Fruit fly (Drosophila melanogaster) whole organism, embryonic: ENCODE measurements around the gene Trim9.

Experiments
- Asciz ChIP-seq: fragments of 200-800 bp; sonication (Bioruptor generic); optimal IDR thresholded peaks from 2 replicates; lab custom pipeline; 2017; ENCODE audit warnings: missing biosample characterization, mild to moderate bottlenecking, missing genetic modification characterization, missing genetic modification reagents
- CG10209 ChIP-seq: fragments of 200-800 bp; sonication (Bioruptor generic); optimal IDR thresholded peaks from 3 replicates; lab custom pipeline; 2017; ENCODE audit warnings: missing biosample characterization, mild to moderate bottlenecking, missing genetic modification characterization, missing genetic modification reagents
- CG10366 ChIP-seq: fragments of 200-800 bp; sonication (Bioruptor generic); IDR thresholded peaks from 2 replicates; pipeline ENCODE4 v1.3.6; 2022; ENCODE audit warnings: missing biosample characterization, missing genetic modification characterization
- CG12942 ChIP-seq: fragments of 200-800 bp; sonication (Bioruptor generic); optimal IDR thresholded peaks from 3 replicates; lab custom pipeline; 2016; ENCODE audit warnings: missing biosample characterization, missing genetic modification characterization
- CG13424 ChIP-seq: fragments of 200-800 bp; sonication (Bioruptor generic); optimal IDR thresholded peaks from 2 replicates; lab custom pipeline; 2019; ENCODE audit warnings: missing biosample characterization, mild to moderate bottlenecking, missing genetic modification characterization, moderate library complexity
- CG14667 ChIP-seq: fragments of 200-800 bp; sonication (Bioruptor generic); IDR thresholded peaks from 2 replicates; pipeline ENCODE4 v1.3.6; 2022; ENCODE audit warnings: missing biosample characterization, missing genetic modification characterization
- CG14710 ChIP-seq: fragments of 200-800 bp; sonication (Bioruptor generic); optimal IDR thresholded peaks from 3 replicates; lab custom pipeline; 2019; ENCODE audit warnings: missing biosample characterization, mild to moderate bottlenecking, missing genetic modification characterization, moderate library complexity
- CG18619 ChIP-seq: fragments of 200-800 bp; sonication (Bioruptor generic); optimal IDR thresholded peaks from 3 replicates; lab custom pipeline; 2017; ENCODE audit warnings: missing biosample characterization, mild to moderate bottlenecking, missing genetic modification characterization
- CG30431 ChIP-seq: fragments of 200-800 bp; sonication (Bioruptor generic); optimal IDR thresholded peaks from 2 replicates; lab custom pipeline; 2017; ENCODE audit warnings: missing biosample characterization, missing genetic modification characterization
- CG5180 ChIP-seq: fragments of 200-800 bp; sonication (Bioruptor generic); optimal IDR thresholded peaks from 3 replicates; lab custom pipeline; 2017; ENCODE audit warnings: missing biosample characterization, missing genetic modification characterization, mild to moderate bottlenecking, moderate library complexity, missing genetic modification reagents
- CG6254 ChIP-seq: fragments of 200-800 bp; sonication (Bioruptor generic); optimal IDR thresholded peaks from 3 replicates; lab custom pipeline; 2017; ENCODE audit warnings: mild to moderate bottlenecking, missing biosample characterization, missing genetic modification reagents, missing genetic modification characterization
- CG6654 ChIP-seq: fragments of 200-800 bp; sonication (Bioruptor generic); optimal IDR thresholded peaks from 2 replicates; lab custom pipeline; 2017; ENCODE audit warnings: missing biosample characterization, mild to moderate bottlenecking, missing genetic modification characterization
- CG6813 ChIP-seq: fragments of 200-800 bp; sonication (Bioruptor generic); optimal IDR thresholded peaks from 2 replicates; lab custom pipeline; 2017; ENCODE audit warnings: missing biosample characterization, missing genetic modification characterization, mild to moderate bottlenecking, moderate library complexity, missing genetic modification reagents
- CG7372 ChIP-seq: fragments of 200-800 bp; sonication (Bioruptor generic); IDR thresholded peaks from 2 replicates; pipeline ENCODE4 v1.3.6; 2022; ENCODE audit warnings: missing biosample characterization, missing genetic modification characterization
- CG7839 ChIP-seq: fragments of 200-800 bp; sonication (Bioruptor generic); optimal IDR thresholded peaks from 3 replicates; lab custom pipeline; 2018; ENCODE audit warnings: missing biosample characterization, mild to moderate bottlenecking, missing genetic modification characterization, moderate library complexity
- CG8290 ChIP-seq, 3 experiments: fragments of 200-800 bp; sonication (Bioruptor generic); optimal IDR thresholded peaks; 2 replicates each; lab custom pipeline; 2016 to 2019; ENCODE audit warnings: missing biosample characterization in 3 of 3, missing genetic modification characterization in 3 of 3, mild to moderate bottlenecking in 2 of 3, moderate library complexity in 1 of 3
- Dek ChIP-seq: fragments of 200-800 bp; sonication (Bioruptor generic); optimal IDR thresholded peaks from 3 replicates; lab custom pipeline; 2019; ENCODE audit warnings: missing biosample characterization, mild to moderate bottlenecking, missing genetic modification characterization, moderate library complexity
- Dp ChIP-seq: fragments of 200-800 bp; sonication (Bioruptor generic); optimal IDR thresholded peaks from 2 replicates; lab custom pipeline; 2018; ENCODE audit warnings: missing biosample characterization, mild to moderate bottlenecking, missing genetic modification characterization, moderate library complexity
- Ets65A ChIP-seq: fragments of 200-800 bp; sonication (Bioruptor generic); peaks from one replicate; lab custom pipeline; 2016; ENCODE audit warnings: missing biosample characterization, missing genetic modification characterization
- Fer2 ChIP-seq: fragments of 200-800 bp; sonication (Bioruptor generic); optimal IDR thresholded peaks from 2 replicates; lab custom pipeline; 2018; ENCODE audit warnings: missing biosample characterization, mild to moderate bottlenecking, missing genetic modification characterization, moderate library complexity
- Hey ChIP-seq: fragments of 200-800 bp; sonication (Bioruptor generic); optimal IDR thresholded peaks from 3 replicates; lab custom pipeline; 2018; ENCODE audit warnings: missing biosample characterization, mild to moderate bottlenecking, missing genetic modification characterization
- Hmr ChIP-seq: fragments of 200-800 bp; sonication (Bioruptor generic); optimal IDR thresholded peaks from 3 replicates; lab custom pipeline; 2017; ENCODE audit warnings: mild to moderate bottlenecking, missing biosample characterization, missing genetic modification reagents, missing genetic modification characterization
- Hr51 ChIP-seq, 2 experiments: fragments of 200-800 bp; sonication (Bioruptor generic); optimal IDR thresholded peaks; 2 replicates in 1 of 2; 3 replicates in 1 of 2; lab custom pipeline; 2016 to 2018; ENCODE audit warnings: missing biosample characterization in 2 of 2, missing genetic modification characterization in 2 of 2, mild to moderate bottlenecking in 1 of 2, moderate library complexity in 1 of 2
- MESR4 ChIP-seq: fragments of 200-800 bp; sonication (Bioruptor generic); optimal IDR thresholded peaks from 2 replicates; lab custom pipeline; 2018; ENCODE audit warnings: missing biosample characterization, mild to moderate bottlenecking, missing genetic modification characterization, moderate library complexity
- Mad ChIP-seq: fragments of 200-800 bp; sonication (Bioruptor generic); optimal IDR thresholded peaks from 2 replicates; lab custom pipeline; 2016; ENCODE audit warnings: missing biosample characterization, missing genetic modification characterization
- Max ChIP-seq: fragments of 200-800 bp; sonication (Bioruptor generic); optimal IDR thresholded peaks from 2 replicates; lab custom pipeline; 2016; ENCODE audit warnings: missing biosample characterization, mild to moderate bottlenecking, missing genetic modification characterization
- NFAT ChIP-seq: fragments of 200-800 bp; sonication (Bioruptor generic); IDR thresholded peaks from 2 replicates; pipeline ENCODE4 v1.3.6; 2022; ENCODE audit warnings: missing biosample characterization, missing genetic modification characterization
- NfI ChIP-seq: fragments of 200-800 bp; sonication (Bioruptor generic); optimal IDR thresholded peaks from 3 replicates; lab custom pipeline; 2018; ENCODE audit warnings: missing biosample characterization, mild to moderate bottlenecking, missing genetic modification characterization, moderate library complexity
- Sin3A ChIP-seq: fragments of >200 bp; optimal IDR thresholded peaks from 2 replicates; lab custom pipeline; 2018
- al ChIP-seq: fragments of 200-800 bp; sonication (Bioruptor generic); IDR thresholded peaks from 2 replicates; pipeline ENCODE4 v1.3.6; 2022; ENCODE audit warnings: missing biosample characterization, missing genetic modification characterization
- ara ChIP-seq: fragments of 200-800 bp; sonication (Bioruptor generic); IDR thresholded peaks from 2 replicates; pipeline ENCODE4 v1.3.6; 2022; ENCODE audit warnings: missing biosample characterization, missing genetic modification characterization
- cad ChIP-seq: fragments of >200 bp; optimal IDR thresholded peaks from 2 replicates; lab custom pipeline; 2017; ENCODE audit warnings: missing biosample characterization, missing genetic modification characterization
- cas ChIP-seq: fragments of 200-800 bp; sonication (Bioruptor generic); IDR thresholded peaks from 2 replicates; pipeline ENCODE4 v1.3.6; 2022; ENCODE audit warnings: missing biosample characterization, missing genetic modification characterization
- chm ChIP-seq: fragments of 200-800 bp; sonication (Bioruptor generic); IDR thresholded peaks from 2 replicates; pipeline ENCODE4 v1.3.6; 2022; ENCODE audit warnings: missing biosample characterization, missing genetic modification characterization
- crol ChIP-seq: fragments of 200-800 bp; sonication (Bioruptor generic); IDR thresholded peaks from 2 replicates; pipeline ENCODE4 v1.3.6; 2022; ENCODE audit warnings: missing biosample characterization, missing genetic modification characterization
- crp ChIP-seq, 2 experiments: fragments of 200-800 bp; sonication (Bioruptor generic); optimal IDR thresholded peaks; 2 replicates in 1 of 2; 3 replicates in 1 of 2; lab custom pipeline; 2017; ENCODE audit warnings: missing biosample characterization in 2 of 2, missing genetic modification characterization in 2 of 2, mild to moderate bottlenecking in 1 of 2, moderate library complexity in 1 of 2
- ems ChIP-seq: fragments of 200-800 bp; sonication (Bioruptor generic); optimal IDR thresholded peaks from 3 replicates; lab custom pipeline; 2016; ENCODE audit warnings: missing biosample characterization, missing genetic modification characterization
- fd102C ChIP-seq: fragments of 200-800 bp; sonication (Bioruptor generic); optimal IDR thresholded peaks from 2 replicates; lab custom pipeline; 2018; ENCODE audit warnings: missing biosample characterization, mild to moderate bottlenecking, missing genetic modification characterization, moderate library complexity
- gsb-n ChIP-seq: fragments of 200-800 bp; sonication (Bioruptor generic); optimal IDR thresholded peaks from 3 replicates; lab custom pipeline; 2018; ENCODE audit warnings: missing biosample characterization, mild to moderate bottlenecking, missing genetic modification characterization
- ham ChIP-seq: fragments of 200-800 bp; sonication (Bioruptor generic); IDR thresholded peaks from 2 replicates; pipeline ENCODE4 v1.3.6; 2022; ENCODE audit warnings: missing biosample characterization, missing genetic modification characterization
- hth ChIP-seq: fragments of >200 bp; optimal IDR thresholded peaks from 2 replicates; lab custom pipeline; 2017; ENCODE audit warnings: inconsistent platforms
- ind ChIP-seq: fragments of 200-800 bp; sonication (Bioruptor generic); optimal IDR thresholded peaks from 3 replicates; lab custom pipeline; 2016; ENCODE audit warnings: missing biosample characterization, missing genetic modification characterization
- lab ChIP-seq: fragments of 200-800 bp; sonication (Bioruptor generic); optimal IDR thresholded peaks from 3 replicates; lab custom pipeline; 2017; ENCODE audit warnings: missing biosample characterization, missing genetic modification characterization, mild to moderate bottlenecking, moderate library complexity, missing genetic modification reagents
- luna ChIP-seq: fragments of 200-800 bp; sonication (Bioruptor generic); optimal IDR thresholded peaks from 2 replicates; lab custom pipeline; 2016; ENCODE audit warnings: missing biosample characterization, missing genetic modification characterization
- odd ChIP-seq: fragments of 200-800 bp; sonication (Bioruptor generic); optimal IDR thresholded peaks from 2 replicates; lab custom pipeline; 2017; ENCODE audit warnings: missing biosample characterization, mild to moderate bottlenecking, missing genetic modification characterization
- row ChIP-seq: fragments of 200-800 bp; sonication (Bioruptor generic); IDR thresholded peaks from 3 replicates; pipeline ENCODE4 v1.3.6; 2022; ENCODE audit warnings: missing biosample characterization, missing genetic modification characterization
- unpg ChIP-seq: fragments of 200-800 bp; sonication (Bioruptor generic); optimal IDR thresholded peaks from 3 replicates; lab custom pipeline; 2018; ENCODE audit warnings: missing biosample characterization, mild to moderate bottlenecking, missing genetic modification characterization, moderate library complexity
- vnd ChIP-seq: fragments of 200-800 bp; sonication (Bioruptor generic); IDR thresholded peaks from 3 replicates; pipeline ENCODE4 v1.3.6; 2022; ENCODE audit warnings: missing biosample characterization, missing genetic modification characterization; ENCODE audit not compliant: partially characterized antibody
- vvl ChIP-seq: fragments of 200-800 bp; sonication (Bioruptor generic); IDR thresholded peaks from 2 replicates; pipeline ENCODE4 v1.3.6; 2022; ENCODE audit warnings: missing biosample characterization, missing genetic modification characterization

Gene Trim9

dm6 chr2L:10543048-10543752 is 1.5 kb upstream of the Trim9 start (continued):
- no peak for TF ChIP-seq Fer2 (tag; lab: Kevin White, UChicago)
- TF ChIP-seq NFAT: no peak
- no peak for TF ChIP-seq al (GFP tag; lab: Robert Waterston, UW)
- no peak for TF ChIP-seq cas
- peak; percentile 19; the same call in 1 of the 2 replicates for TF ChIP-seq crol
- no peak for TF ChIP-seq CG30431 (GFP tag; lab: Kevin White, UChicago)
- no peak for TF ChIP-seq lab (GFP tag; lab: Kevin White, UChicago)
- no peak for TF ChIP-seq Hey
- TF ChIP-seq Dp (GFP tag; lab: Kevin White, UChicago): no peak
- TF ChIP-seq CG18619 (GFP tag; lab: Kevin White, UChicago): no peak
- TF ChIP-seq Mad (GFP tag; lab: Kevin White, UChicago): no peak
- TF ChIP-seq ind (GFP tag; lab: Kevin White, UChicago): peak; percentile 15
- peak; percentile 49 for TF ChIP-seq CG13424
- TF ChIP-seq CG6654 (GFP tag; lab: Kevin White, UChicago): no peak
- TF ChIP-seq hth (lab: Kevin White, UChicago): no peak
- peak; percentile 73 for TF ChIP-seq gsb-n
- TF ChIP-seq NfI: no peak
- no peak for TF ChIP-seq odd
- peak; percentile 20; the same call in 1 of the 2 replicates for TF ChIP-seq CG10366 (GFP tag; lab: Robert Waterston, UW)
- no peak for TF ChIP-seq vnd
- peak; percentile 24 for TF ChIP-seq CG10209 (GFP tag; lab: Kevin White, UChicago)
- TF ChIP-seq CG7372 (GFP tag; lab: Robert Waterston, UW): no peak
- TF ChIP-seq Max: peak; percentile 40
- TF ChIP-seq unpg (GFP tag; lab: Kevin White, UChicago): peak; percentile 72
- peak; percentile 46; the same call in 1 of the 2 replicates for TF ChIP-seq ara
- no peak for TF ChIP-seq crp (GFP tag; optimal IDR thresholded peaks at IDR 0.05; lab: Kevin White, UChicago)
- no peak for TF ChIP-seq CG5180 (GFP tag; lab: Kevin White, UChicago)
- TF ChIP-seq fd102C (GFP tag; lab: Kevin White, UChicago): no peak
- TF ChIP-seq CG14667 (GFP tag; lab: Robert Waterston, UW): no peak
- no peak for TF ChIP-seq Sin3A
- no peak for TF ChIP-seq luna
- TF ChIP-seq cad: no peak
- TF ChIP-seq CG6254 (GFP tag; lab: Kevin White, UChicago): peak; percentile 34
- no peak for TF ChIP-seq ems (GFP tag; lab: Kevin White, UChicago)
- TF ChIP-seq MESR4: no peak
- TF ChIP-seq Hmr (GFP tag; lab: Kevin White, UChicago): no peak
- TF ChIP-seq Ets65A (GFP tag; lab: Kevin White, UChicago): peak; percentile 88
- peak; percentile 40 for TF ChIP-seq CG8290 (GFP tag; optimal IDR thresholded peaks at IDR 0.05; lab: Kevin White, UChicago)
- no peak for TF ChIP-seq CG8290 (tag; optimal IDR thresholded peaks at IDR 0.05; lab: Kevin White, UChicago)
- TF ChIP-seq CG14710 (tag; lab: Kevin White, UChicago): peak; percentile 77
- no peak for TF ChIP-seq CG12942 (GFP tag; lab: Kevin White, UChicago)
- peak; percentile 25 for TF ChIP-seq Dek (tag; lab: Kevin White, UChicago)
- peak; percentile 43 for TF ChIP-seq Asciz (GFP tag; lab: Kevin White, UChicago)
- no peak; the same call in 1 of the 3 replicates for TF ChIP-seq row (GFP tag; lab: Robert Waterston, UW)
- peak in 1 of 2 experiments; percentile 46 for TF ChIP-seq Hr51 (GFP tag; optimal IDR thresholded peaks at IDR 0.05; lab: Kevin White, UChicago)
- peak; percentile 68 for TF ChIP-seq vvl
- no peak for TF ChIP-seq ham
- TF ChIP-seq chm (GFP tag; lab: Robert Waterston, UW): no peak
- TF ChIP-seq CG6813 (GFP tag; lab: Kevin White, UChicago): no peak
- peak; percentile 60 for TF ChIP-seq CG7839 (tag; lab: Kevin White, UChicago)
